Worm (Caenorhabditis elegans): ENCODE data around the gene eol-1.

Gene eol-1

ce11 chrV:14012002-14012554 lies 31.4 kb upstream of the eol-1 start, which contains the start of the genes ddx-17 and aip-1 (continued):
- TF ChIP-seq fos-1 (tag; optimal IDR thresholded peaks at IDR 0.05) (peak; percentile 60), nhr-25 (tag; optimal IDR thresholded peaks at IDR 0.05) (peak; percentile 74), lin-13 (GFP tag; optimal IDR thresholded peaks at IDR 0.05) (peak; percentile 33), nhr-10 (tag; optimal IDR thresholded peaks at IDR 0.05) (peak; percentile 23), dmd-4 (tag; optimal IDR thresholded peaks at IDR 0.05) (no peak), unc-62 (GFP tag; optimal IDR thresholded peaks at IDR 0.05) (no peak), crh-2 (tag; optimal IDR thresholded peaks at IDR 0.05) (peak; percentile 88), nhr-23 (tag; optimal IDR thresholded peaks at IDR 0.05) (no peak)

- TF ChIP-seq fos-1 (tag; optimal IDR thresholded peaks at IDR 0.05) = no peak
- TF ChIP-seq lin-13 (GFP tag; optimal IDR thresholded peaks at IDR 0.05) = no peak
- no peak for TF ChIP-seq nhr-10 (tag; optimal IDR thresholded peaks at IDR 0.05)
- TF ChIP-seq ztf-4 (tag; optimal IDR thresholded peaks at IDR 0.05) = no peak
- TF ChIP-seq sma-3 (GFP tag; optimal IDR thresholded peaks at IDR 0.05) = no peak
- TF ChIP-seq nhr-23 (tag; optimal IDR thresholded peaks at IDR 0.05) = no peak
- no peak for TF ChIP-seq dmd-4 (tag; optimal IDR thresholded peaks at IDR 0.05)
- no peak for TF ChIP-seq Y55F3AM.14 (GFP tag; optimal IDR thresholded peaks at IDR 0.05)
- TF ChIP-seq unc-55 (GFP tag; optimal IDR thresholded peaks at IDR 0.05) = no peak
- no peak for TF ChIP-seq F13H6.1 (tag; optimal IDR thresholded peaks at IDR 0.05)
- no peak for TF ChIP-seq lsy-2 (tag; optimal IDR thresholded peaks at IDR 0.05)
- TF ChIP-seq unc-62 (GFP tag; optimal IDR thresholded peaks at IDR 0.05) = no peak
- TF ChIP-seq mdl-1 (tag; optimal IDR thresholded peaks at IDR 0.05) = no peak
Observed at ce11 chrV:14011427-14011826, 30.7 kb upstream of the eol-1 start.

- no peak for TF ChIP-seq lin-13 (GFP tag; optimal IDR thresholded peaks at IDR 0.05)
- TF ChIP-seq nhr-10 (tag; optimal IDR thresholded peaks at IDR 0.05) = no peak
- TF ChIP-seq nhr-77 (tag; optimal IDR thresholded peaks at IDR 0.05) = no peak
- TF ChIP-seq lsy-2 (tag; optimal IDR thresholded peaks at IDR 0.05) = no peak
- no peak for TF ChIP-seq ztf-1 (GFP tag; conservative IDR thresholded peaks at IDR 0.05)
- TF ChIP-seq mdl-1 (tag; optimal IDR thresholded peaks at IDR 0.05) = no peak
- TF ChIP-seq unc-39 (tag; optimal IDR thresholded peaks at IDR 0.05) = no peak
Observed at ce11 chrV:14010021-14010420, 29.3 kb upstream of the eol-1 start.

- TF ChIP-seq mdl-1 (tag; optimal IDR thresholded peaks at IDR 0.05) (no peak), ZK546.5 (tag; optimal IDR thresholded peaks at IDR 0.05) (no peak), sma-9 (GFP tag; optimal IDR thresholded peaks at IDR 0.05) (peak; percentile 16), sma-9 (tag; optimal IDR thresholded peaks at IDR 0.05) (no peak), nhr-129 (tag; optimal IDR thresholded peaks at IDR 0.05) (peak; percentile 64), blmp-1 (tag; optimal IDR thresholded peaks at IDR 0.05; ENCODE audit: insufficient read depth) (no peak), ztf-11 (tag; optimal IDR thresholded peaks at IDR 0.05) (no peak), crh-2 (tag; optimal IDR thresholded peaks at IDR 0.05) (peak; percentile 28), sma-3 (GFP tag; optimal IDR thresholded peaks at IDR 0.05) (peak; percentile 19), C34F6.9 (tag; optimal IDR thresholded peaks at IDR 0.05) (no peak), fos-1 (tag; optimal IDR thresholded peaks at IDR 0.05) (peak; percentile 22), elt-1 (tag; optimal IDR thresholded peaks at IDR 0.05) (no peak), lsy-2 (tag; optimal IDR thresholded peaks at IDR 0.05) (peak in 1 of 2 experiments; percentile 45), nhr-77 (tag; optimal IDR thresholded peaks at IDR 0.05) (no peak), ama-1 (optimal IDR thresholded peaks at IDR 0.05) (peak; percentile 18)
Observed at ce11 chrV:14008353-14008859, 27.7 kb upstream of the eol-1 start.

DNA sequence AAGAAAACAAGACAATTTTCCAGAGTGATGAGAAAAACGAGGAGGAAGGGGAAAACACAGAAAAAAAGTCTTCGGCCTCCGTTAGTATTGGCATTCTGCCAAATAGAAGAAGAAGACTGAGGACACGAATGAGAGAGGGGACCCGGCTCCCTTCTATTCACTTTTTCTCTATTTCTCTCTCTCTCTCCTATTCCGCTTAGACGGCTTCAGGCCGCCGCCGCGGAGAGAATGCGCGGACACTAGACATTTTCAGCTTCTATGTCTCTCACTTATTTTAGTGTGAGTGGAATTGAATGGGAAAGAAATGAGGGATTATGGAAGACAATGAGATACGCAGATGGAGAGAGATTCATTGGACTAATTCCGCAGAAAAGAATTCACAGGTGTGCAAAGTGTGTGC lies 26.1 kb upstream of the eol-1 start:
- peak; percentile 85 for TF ChIP-seq unc-55 (GFP tag; optimal IDR thresholded peaks at IDR 0.05)
- peak; percentile 46 for TF ChIP-seq C34F6.9 (tag; optimal IDR thresholded peaks at IDR 0.05)
- TF ChIP-seq lin-11 (tag; optimal IDR thresholded peaks at IDR 0.05) = peak; percentile 5
- no peak for TF ChIP-seq ceh-82 (tag; optimal IDR thresholded peaks at IDR 0.05)
- peak in 1 of 2 experiments; percentile 22 for TF ChIP-seq lsy-2 (tag; optimal IDR thresholded peaks at IDR 0.05)
- TF ChIP-seq sma-9 (GFP tag; optimal IDR thresholded peaks at IDR 0.05) = peak; percentile 8
- no peak for TF ChIP-seq sma-9 (tag; optimal IDR thresholded peaks at IDR 0.05)
- no peak for TF ChIP-seq dmd-4 (tag; optimal IDR thresholded peaks at IDR 0.05)
- TF ChIP-seq nhr-129 (tag; optimal IDR thresholded peaks at IDR 0.05) = peak; percentile 13
- no peak for TF ChIP-seq alr-1 (tag; optimal IDR thresholded peaks at IDR 0.05)

DNA sequence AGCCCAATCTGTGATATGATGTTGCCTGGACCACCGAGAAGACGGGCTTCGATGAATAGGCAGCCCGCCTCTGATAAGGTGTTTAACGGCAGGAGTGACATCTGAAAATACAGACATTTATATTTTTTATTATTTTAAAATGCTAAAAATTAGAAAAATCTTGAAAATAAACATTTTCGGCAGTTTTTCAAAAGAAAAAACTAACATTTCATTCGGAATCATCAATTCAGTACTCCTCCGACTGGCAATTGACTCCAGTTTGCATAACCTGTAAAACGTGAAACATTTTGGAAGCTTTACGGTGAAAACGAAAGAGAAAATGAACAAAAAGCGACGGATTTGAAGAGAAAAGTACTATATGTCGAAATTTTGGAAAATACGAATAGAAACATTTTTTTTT lies 25.1 kb upstream of the eol-1 start, which contains the start of gene ric-7:
TSS of gene ric-7 (minus strand) at position 101 of the 400 bp plus-strand sequence.
- no peak for TF ChIP-seq nhr-23 (tag; optimal IDR thresholded peaks at IDR 0.05)
- TF ChIP-seq dmd-4 (tag; optimal IDR thresholded peaks at IDR 0.05) = no peak

Measured in whole organism, L2 larva.